Worm (Caenorhabditis elegans): ENCODE results near the gene rps-30.

DNA sequence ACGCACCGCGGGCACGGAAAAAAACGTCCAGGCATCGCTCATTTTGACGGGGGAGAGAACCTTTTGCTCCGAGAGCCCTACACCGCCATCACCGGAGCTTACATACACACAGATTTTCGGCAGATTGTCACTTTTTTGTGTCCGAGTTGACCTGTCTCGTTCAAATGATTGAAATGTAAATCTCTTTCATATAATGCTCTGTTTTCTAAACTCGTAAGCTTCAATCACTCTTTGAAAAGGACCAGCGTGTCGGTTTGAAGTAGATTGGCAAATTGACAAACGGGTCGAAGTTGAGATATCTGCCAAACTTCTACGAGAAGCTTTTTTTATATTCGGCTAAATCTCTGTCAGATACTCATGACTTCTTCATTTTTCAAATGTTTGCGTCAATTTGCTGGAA, 29.2 kb upstream of the rps-30 start:
- TF ChIP-seq W03F9.2 (tag; optimal IDR thresholded peaks at IDR 0.05) (no peak), him-1 (tag; optimal IDR thresholded peaks at IDR 0.05) (no peak)
